Worm (Caenorhabditis elegans): ENCODE data around the gene fbxc-48.

The fbxc-48 gene

DNA sequence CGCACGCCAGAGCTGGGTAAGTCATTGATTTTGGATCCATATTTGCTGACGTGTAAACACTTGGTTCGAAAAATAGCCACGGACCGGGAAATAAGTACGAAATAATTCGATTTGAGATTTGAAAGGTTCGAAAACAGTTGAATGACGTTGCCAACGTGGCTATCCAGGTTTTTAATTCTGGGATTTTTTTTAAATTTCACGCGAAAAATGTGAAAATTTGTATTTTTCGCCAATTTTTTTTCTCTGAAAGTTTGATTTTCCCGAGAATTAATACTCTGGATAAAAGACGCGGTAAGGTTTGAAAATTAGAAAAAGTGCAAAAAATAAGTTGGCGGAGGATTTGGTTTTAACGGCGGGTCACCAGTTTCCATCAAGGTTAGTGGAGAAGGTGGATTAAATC lies at the start of gene fbxc-48:
fbxc-48 (minus strand) TSS at position 101 of the 400 bp plus-strand sequence.
- no peak for TF ChIP-seq crh-2 (tag; optimal IDR thresholded peaks at IDR 0.05)
- no peak for TF ChIP-seq mbf-1 (tag; optimal IDR thresholded peaks at IDR 0.05)
- TF ChIP-seq nhr-10 (tag; optimal IDR thresholded peaks at IDR 0.05), result no peak
- no peak for TF ChIP-seq nhr-129 (tag; optimal IDR thresholded peaks at IDR 0.05)
- no peak for TF ChIP-seq elt-1 (tag; optimal IDR thresholded peaks at IDR 0.05)
- TF ChIP-seq aly-2 (tag; optimal IDR thresholded peaks at IDR 0.05), result no peak

DNA sequence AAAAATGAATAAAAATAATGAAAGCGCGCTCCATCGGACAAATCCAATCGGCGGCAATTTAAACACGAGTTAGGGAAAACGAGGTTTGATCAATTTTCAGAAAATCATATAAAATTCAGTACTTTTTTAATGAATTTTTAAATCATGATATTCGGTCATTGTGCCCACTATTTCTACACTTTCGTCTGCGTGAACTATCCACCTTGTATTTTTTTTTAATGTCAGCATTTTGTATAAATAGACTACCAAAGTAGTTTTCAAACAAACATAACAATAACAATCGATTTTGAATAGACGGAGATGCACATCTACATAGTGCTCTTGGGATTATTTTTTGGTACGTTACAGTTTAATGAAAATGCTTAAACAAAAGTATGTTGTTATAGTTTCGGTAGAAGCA lies 47.4 kb upstream of the fbxc-48 start, which contains the start of gene F46F5.15:
F46F5.15 (plus strand) TSS at position 301 of the 400 bp plus-strand sequence.
- no peak for TF ChIP-seq lin-13 (GFP tag; optimal IDR thresholded peaks at IDR 0.05)
- no peak for TF ChIP-seq mbf-1 (tag; optimal IDR thresholded peaks at IDR 0.05)
- no peak for TF ChIP-seq nhr-77 (tag; optimal IDR thresholded peaks at IDR 0.05)
- TF ChIP-seq elt-3 (tag; optimal IDR thresholded peaks at IDR 0.05), result no peak
- TF ChIP-seq aly-2 (tag; optimal IDR thresholded peaks at IDR 0.05), result no peak
- no peak for TF ChIP-seq skn-1 (tag; optimal IDR thresholded peaks at IDR 0.05)

DNA sequence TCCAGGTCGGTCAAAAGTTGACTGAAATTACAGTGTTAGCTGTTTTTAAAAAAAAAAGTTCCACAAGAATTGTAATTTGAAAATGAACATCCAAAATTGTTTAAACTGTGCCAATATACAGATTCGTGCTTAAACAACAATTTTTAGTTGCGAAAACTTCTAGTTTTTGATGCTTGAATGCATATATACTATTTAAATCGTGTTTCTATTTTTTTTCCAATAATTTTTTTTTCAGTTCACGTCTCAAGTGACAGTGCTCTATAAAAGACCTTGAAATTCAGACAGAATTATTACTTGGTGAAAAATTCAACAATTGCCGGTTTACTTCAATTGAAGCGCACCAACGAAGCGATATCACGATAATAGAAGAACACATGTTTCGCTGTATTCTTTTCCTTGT lies 46.2 kb upstream of the fbxc-48 start, which contains the start of gene F46F5.16:
F46F5.16 (plus strand) TSS at position 301 of the 400 bp plus-strand sequence.
- TF ChIP-seq lin-13 (GFP tag; optimal IDR thresholded peaks at IDR 0.05), result no peak

DNA sequence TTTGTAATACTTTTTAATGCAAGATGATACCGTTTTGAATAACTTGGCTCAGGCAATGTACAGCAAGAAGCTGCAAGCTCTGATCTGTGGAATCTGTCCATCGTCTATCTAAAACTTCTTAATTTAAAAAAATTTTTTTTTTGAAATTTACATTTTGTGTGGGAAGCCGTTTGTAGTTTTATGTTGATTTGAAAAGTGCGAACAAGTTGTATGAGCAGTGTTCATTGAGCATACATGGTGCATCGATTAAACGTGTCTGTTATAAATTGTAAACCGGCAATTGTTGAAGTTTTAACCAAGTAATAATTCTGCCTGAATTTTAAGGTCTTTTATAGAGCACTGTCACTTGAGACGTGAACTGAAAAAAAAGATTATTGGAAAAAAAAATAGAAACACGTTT lies 42.8 kb upstream of the fbxc-48 start, which contains the start of gene Y39F10A.6:
Y39F10A.6 (minus strand) TSS at position 101 of the 400 bp plus-strand sequence.
- TF ChIP-seq ztf-11 (tag; optimal IDR thresholded peaks at IDR 0.05) (no peak), crh-2 (tag; optimal IDR thresholded peaks at IDR 0.05) (no peak), snpc-4 (tag; optimal IDR thresholded peaks at IDR 0.05) (no peak), nhr-21 (tag; optimal IDR thresholded peaks at IDR 0.05) (no peak), ceh-16 (tag; optimal IDR thresholded peaks at IDR 0.05) (no peak), gmeb-1 (tag; optimal IDR thresholded peaks at IDR 0.05) (no peak), nhr-6 (tag; optimal IDR thresholded peaks at IDR 0.05) (no peak), zag-1 (tag; optimal IDR thresholded peaks at IDR 0.05) (no peak), unc-62 (GFP tag; optimal IDR thresholded peaks at IDR 0.05) (no peak), ztf-1 (GFP tag; conservative IDR thresholded peaks at IDR 0.05) (no peak), nhr-77 (tag; optimal IDR thresholded peaks at IDR 0.05) (no peak), Y55F3AM.14 (GFP tag; optimal IDR thresholded peaks at IDR 0.05) (no peak), C34F6.9 (tag; optimal IDR thresholded peaks at IDR 0.05) (no peak), nhr-129 (tag; optimal IDR thresholded peaks at IDR 0.05) (no peak), ama-1 (optimal IDR thresholded peaks at IDR 0.05) (no peak), elt-1 (tag; optimal IDR thresholded peaks at IDR 0.05) (no peak), unc-39 (tag; optimal IDR thresholded peaks at IDR 0.05) (no peak)

DNA sequence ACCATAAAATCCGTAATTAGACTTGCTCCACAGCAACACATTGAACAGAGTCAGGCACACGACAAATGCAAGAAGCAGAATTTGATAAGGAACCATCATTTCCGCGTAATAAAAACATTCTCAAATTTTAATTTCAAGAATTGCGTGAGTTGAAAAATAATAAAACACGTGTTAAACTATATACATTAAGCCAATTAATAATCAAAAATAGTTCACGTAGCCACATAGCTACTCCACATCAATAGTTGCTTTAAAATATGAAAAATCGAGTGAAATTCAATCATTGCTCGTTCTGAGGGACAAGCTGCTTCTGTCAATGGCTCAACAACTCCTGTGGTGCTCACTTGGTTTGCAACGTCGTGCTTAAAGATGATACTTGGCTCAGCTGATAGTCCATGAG lies 42.2 kb upstream of the fbxc-48 start, which contains the start of gene Y39F10A.3:
Y39F10A.3 (minus strand) TSS at position 101 of the 400 bp plus-strand sequence.
- TF ChIP-seq nhr-25 (tag; optimal IDR thresholded peaks at IDR 0.05) (no peak), nhr-10 (tag; optimal IDR thresholded peaks at IDR 0.05) (no peak), dmd-4 (tag; optimal IDR thresholded peaks at IDR 0.05) (no peak), R02D3.7 (tag; optimal IDR thresholded peaks at IDR 0.05) (no peak), F13H6.1 (tag; optimal IDR thresholded peaks at IDR 0.05) (no peak), mbf-1 (tag; optimal IDR thresholded peaks at IDR 0.05) (no peak), elt-1 (tag; optimal IDR thresholded peaks at IDR 0.05) (no peak), nhr-129 (tag; optimal IDR thresholded peaks at IDR 0.05) (no peak), unc-62 (GFP tag; optimal IDR thresholded peaks at IDR 0.05) (no peak), peb-1 (tag; optimal IDR thresholded peaks at IDR 0.05) (no peak), skn-1 (tag; optimal IDR thresholded peaks at IDR 0.05) (no peak), blmp-1 (tag; optimal IDR thresholded peaks at IDR 0.05; ENCODE audit: insufficient read depth) (no peak), aly-2 (tag; optimal IDR thresholded peaks at IDR 0.05) (no peak), crh-2 (tag; optimal IDR thresholded peaks at IDR 0.05) (no peak)

DNA sequence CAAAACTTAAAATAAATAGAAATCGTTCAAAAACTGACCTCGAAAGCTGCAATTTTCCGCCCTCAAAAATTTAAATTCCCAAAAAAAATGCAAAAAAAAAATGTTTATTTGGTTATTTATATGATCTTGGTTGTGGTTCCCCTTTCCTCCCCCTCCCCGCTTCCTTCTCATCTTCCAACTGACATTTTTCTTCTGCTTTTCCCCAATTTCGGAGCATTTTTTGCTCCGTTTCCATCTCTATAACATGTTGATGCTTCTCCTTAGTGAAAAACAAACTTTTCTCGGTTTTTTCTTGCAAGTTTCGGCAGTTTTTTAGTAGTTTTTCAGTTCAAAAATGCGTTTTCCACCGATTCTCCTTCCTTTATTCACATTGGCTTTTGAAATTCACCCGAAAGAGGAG lies 34.3 kb upstream of the fbxc-48 start, which contains the start of gene Y39F10A.1:
Y39F10A.1 (plus strand) TSS at position 301 of the 400 bp plus-strand sequence.
- TF ChIP-seq unc-39 (tag; optimal IDR thresholded peaks at IDR 0.05) (no peak), F13H6.1 (tag; optimal IDR thresholded peaks at IDR 0.05) (no peak), snpc-4 (tag; optimal IDR thresholded peaks at IDR 0.05) (no peak), elt-1 (tag; optimal IDR thresholded peaks at IDR 0.05) (no peak), alr-1 (tag; optimal IDR thresholded peaks at IDR 0.05) (no peak), crh-2 (tag; optimal IDR thresholded peaks at IDR 0.05) (no peak), nhr-23 (tag; optimal IDR thresholded peaks at IDR 0.05) (no peak), Y55F3AM.14 (GFP tag; optimal IDR thresholded peaks at IDR 0.05) (no peak), nhr-11 (tag; optimal IDR thresholded peaks at IDR 0.05) (no peak), blmp-1 (tag; optimal IDR thresholded peaks at IDR 0.05; ENCODE audit: insufficient read depth) (no peak), C34F6.9 (tag; optimal IDR thresholded peaks at IDR 0.05) (no peak), lin-11 (tag; optimal IDR thresholded peaks at IDR 0.05) (no peak), ZK546.5 (tag; optimal IDR thresholded peaks at IDR 0.05) (no peak), mdl-1 (tag; optimal IDR thresholded peaks at IDR 0.05) (no peak), unc-62 (GFP tag; optimal IDR thresholded peaks at IDR 0.05) (no peak), ceh-82 (tag; optimal IDR thresholded peaks at IDR 0.05) (no peak), lsy-2 (tag; optimal IDR thresholded peaks at IDR 0.05) (no peak)

Measured in whole organism, L2 larva.